Worm (Caenorhabditis elegans) whole organism, L3 larva: Measurements from ENCODE around the gene srj-54.

Experiments used
- R02D3.7 ChIP-seq: fragments of 150-350 bp; optimal IDR thresholded peaks from 2 replicates; lab custom pipeline; 2014; ENCODE audit warnings: missing biosample characterization, missing genetic modification characterization
- aly-2 ChIP-seq: fragments of 150-350 bp; optimal IDR thresholded peaks from 2 replicates; lab custom pipeline; 2014; ENCODE audit warnings: missing biosample characterization, missing genetic modification characterization
- ama-1 ChIP-seq: fragments of 150-350 bp; optimal IDR thresholded peaks from 2 replicates; lab custom pipeline; 2018
- ceh-16 ChIP-seq: sonication (generic microtip); optimal IDR thresholded peaks from 2 replicates; lab custom pipeline; 2017; ENCODE audit warnings: missing biosample characterization, missing genetic modification characterization
- ceh-28 ChIP-seq: fragments of 150-350 bp; optimal IDR thresholded peaks from 2 replicates; lab custom pipeline; 2014; ENCODE audit warnings: missing biosample characterization, missing genetic modification reagents, missing genetic modification characterization
- ceh-82 ChIP-seq: fragments of 150-350 bp; optimal IDR thresholded peaks from 2 replicates; lab custom pipeline; 2014; ENCODE audit warnings: missing biosample characterization, missing genetic modification characterization
- ceh-9 ChIP-seq: sonication (generic microtip); optimal IDR thresholded peaks from 2 replicates; lab custom pipeline; 2018; ENCODE audit warnings: missing biosample characterization, missing genetic modification characterization
- daf-12 ChIP-seq: fragments of 150-350 bp; optimal IDR thresholded peaks from 2 replicates; lab custom pipeline; 2014; ENCODE audit warnings: missing biosample characterization, missing genetic modification reagents, missing genetic modification characterization
- egl-27 ChIP-seq: sonication (generic microtip); optimal IDR thresholded peaks from 4 replicates; lab custom pipeline; 2017; ENCODE audit warnings: missing biosample characterization, missing genetic modification reagents, missing genetic modification characterization
- egl-5 ChIP-seq: fragments of 150-350 bp; optimal IDR thresholded peaks from 2 replicates; lab custom pipeline; 2017; ENCODE audit warnings: missing biosample characterization, missing genetic modification reagents, missing genetic modification characterization, inconsistent platforms
- eor-1 ChIP-seq, 2 experiments: fragments of 150-350 bp; optimal IDR thresholded peaks; 2 replicates each; lab custom pipeline; 2014 to 2018; ENCODE audit warnings: missing biosample characterization in 2 of 2, missing genetic modification characterization in 2 of 2
- fkh-10 ChIP-seq: sonication (generic microtip); optimal IDR thresholded peaks from 2 replicates; lab custom pipeline; 2017; ENCODE audit warnings: missing biosample characterization, missing genetic modification reagents, missing genetic modification characterization
- fkh-2 ChIP-seq: fragments of 150-350 bp; optimal IDR thresholded peaks from 2 replicates; lab custom pipeline; 2014; ENCODE audit warnings: missing biosample characterization, missing genetic modification reagents, missing genetic modification characterization
- fos-1 ChIP-seq: fragments of 150-350 bp; optimal IDR thresholded peaks from 2 replicates; lab custom pipeline; 2014; ENCODE audit warnings: missing biosample characterization, missing genetic modification characterization
- jun-1 ChIP-seq: fragments of 150-350 bp; optimal IDR thresholded peaks from 2 replicates; lab custom pipeline; 2014; ENCODE audit warnings: missing biosample characterization, missing genetic modification reagents, missing genetic modification characterization
- lin-15B ChIP-seq: fragments of 150-350 bp; optimal IDR thresholded peaks from 2 replicates; lab custom pipeline; 2014; ENCODE audit warnings: missing biosample characterization, missing genetic modification characterization
- lin-39 ChIP-seq: fragments of 150-350 bp; optimal IDR thresholded peaks from 2 replicates; lab custom pipeline; 2018; ENCODE audit warnings: missing biosample characterization, missing genetic modification reagents, missing genetic modification characterization
- mdl-1 ChIP-seq: fragments of 150-350 bp; optimal IDR thresholded peaks from 2 replicates; lab custom pipeline; 2014; ENCODE audit warnings: missing biosample characterization, missing genetic modification characterization
- mml-1 ChIP-seq: fragments of 150-350 bp; sonication (generic microtip); optimal IDR thresholded peaks from 3 replicates; lab custom pipeline; 2014; ENCODE audit warnings: missing biosample characterization, missing genetic modification characterization
- nfya-1 ChIP-seq: sonication (generic microtip); optimal IDR thresholded peaks from 2 replicates; lab custom pipeline; 2017; ENCODE audit warnings: missing genetic modification characterization, mild to moderate bottlenecking, missing compliant biosample characterization, antibody characterized with exemption, moderate library complexity; ENCODE audit not compliant: insufficient read depth
- nhr-11 ChIP-seq: fragments of 150-350 bp; optimal IDR thresholded peaks from 2 replicates; lab custom pipeline; 2014; ENCODE audit warnings: missing biosample characterization, missing genetic modification characterization
- nhr-12 ChIP-seq: fragments of 150-350 bp; optimal IDR thresholded peaks from 2 replicates; lab custom pipeline; 2014; ENCODE audit warnings: missing biosample characterization, missing genetic modification characterization
- nhr-23 ChIP-seq: fragments of 150-350 bp; optimal IDR thresholded peaks from 2 replicates; lab custom pipeline; 2014; ENCODE audit warnings: missing biosample characterization, missing genetic modification reagents, missing genetic modification characterization
- nhr-237 ChIP-seq: fragments of 150-350 bp; optimal IDR thresholded peaks from 2 replicates; lab custom pipeline; 2014; ENCODE audit warnings: missing biosample characterization, missing genetic modification characterization
- nhr-43 ChIP-seq: sonication (generic microtip); optimal IDR thresholded peaks from 2 replicates; lab custom pipeline; 2016; ENCODE audit warnings: mild to moderate bottlenecking, missing genetic modification characterization, missing compliant biosample characterization; ENCODE audit not compliant: poor library complexity, severe bottlenecking
- nhr-76 ChIP-seq: fragments of 150-350 bp; sonication (generic microtip); optimal IDR thresholded peaks from 5 replicates; lab custom pipeline; 2014; ENCODE audit warnings: missing biosample characterization, missing genetic modification characterization
- nhr-77 ChIP-seq: fragments of 150-350 bp; optimal IDR thresholded peaks from 2 replicates; lab custom pipeline; 2014; ENCODE audit warnings: missing biosample characterization, missing genetic modification characterization
- pha-4 ChIP-seq: fragments of 150-350 bp; optimal IDR thresholded peaks from 2 replicates; lab custom pipeline; 2014; ENCODE audit warnings: missing biosample characterization, missing genetic modification reagents, missing genetic modification characterization
- pqm-1 ChIP-seq: fragments of 150-350 bp; optimal IDR thresholded peaks from 2 replicates; lab custom pipeline; 2017; ENCODE audit warnings: missing biosample characterization, missing genetic modification characterization, inconsistent platforms
- snpc-4 ChIP-seq: fragments of 150-350 bp; optimal IDR thresholded peaks from 2 replicates; lab custom pipeline; 2014; ENCODE audit warnings: missing biosample characterization, missing genetic modification characterization
- tbx-2 ChIP-seq: sonication (generic microtip); optimal IDR thresholded peaks from 2 replicates; lab custom pipeline; 2016; ENCODE audit warnings: mild to moderate bottlenecking, missing genetic modification characterization, missing compliant biosample characterization
- unc-39 ChIP-seq: sonication (generic microtip); optimal IDR thresholded peaks from 4 replicates; lab custom pipeline; 2017; ENCODE audit warnings: missing biosample characterization, missing genetic modification characterization

Gene srj-54

ce11 chrV:2872947-2873346 is 13.3 kb upstream of the srj-54 start:
- TF ChIP-seq mdl-1 (tag; lab: Kevin White, UChicago) (no peak), nhr-12 (tag; lab: Kevin White, UChicago) (no peak), tbx-2 (no peak), lin-39 (tag; lab: Kevin White, UChicago) (no peak), pqm-1 (no peak), jun-1 (tag; lab: Kevin White, UChicago) (no peak), fkh-2 (no peak), nfya-1 (tag; lab: Kevin White, UChicago) (no peak), eor-1 (tag; optimal IDR thresholded peaks at IDR 0.05; lab: Kevin White, UChicago) (no peak), nhr-23 (tag; lab: Kevin White, UChicago) (no peak), fos-1 (no peak), lin-15B (tag; lab: Kevin White, UChicago) (no peak), ama-1 (lab: Kevin White, UChicago) (no peak), nhr-77 (tag; lab: Kevin White, UChicago) (no peak), R02D3.7 (tag; lab: Kevin White, UChicago) (no peak), ceh-9 (tag; lab: Kevin White, UChicago) (no peak), egl-27 (no peak), nhr-76 (no peak)

ce11 chrV:2871754-2872504 is 12.3 kb upstream of the srj-54 start:
- TF ChIP-seq snpc-4 (tag; lab: Kevin White, UChicago) (no peak), fkh-10 (GFP tag; lab: Kevin White, UChicago) (no peak), eor-1 (tag; optimal IDR thresholded peaks at IDR 0.05; lab: Kevin White, UChicago) (no peak), ceh-82 (no peak), ceh-9 (tag; lab: Kevin White, UChicago) (no peak), egl-27 (no peak), ceh-28 (no peak), mml-1 (tag; lab: Kevin White, UChicago) (no peak), lin-15B (tag; lab: Kevin White, UChicago) (no peak), egl-5 (tag; lab: Kevin White, UChicago) (no peak), nhr-11 (tag; lab: Kevin White, UChicago) (no peak), ceh-16 (tag; lab: Kevin White, UChicago) (no peak), jun-1 (tag; lab: Kevin White, UChicago) (no peak), fkh-2 (no peak), pha-4 (tag; lab: Kevin White, UChicago) (no peak), unc-39 (tag; lab: Kevin White, UChicago) (no peak), nhr-43 (no peak)

- TF ChIP-seq ceh-9 (tag; lab: Kevin White, UChicago) = no peak
- no peak for TF ChIP-seq ceh-82
- no peak for TF ChIP-seq mdl-1 (tag; lab: Kevin White, UChicago)
- TF ChIP-seq nhr-12 (tag; lab: Kevin White, UChicago) = no peak
- no peak for TF ChIP-seq unc-39 (tag; lab: Kevin White, UChicago)
- TF ChIP-seq ceh-16 (tag; lab: Kevin White, UChicago) = no peak
- no peak for TF ChIP-seq daf-12
- TF ChIP-seq nhr-11 (tag; lab: Kevin White, UChicago) = no peak
- no peak for TF ChIP-seq eor-1 (tag; optimal IDR thresholded peaks at IDR 0.05; lab: Kevin White, UChicago)
- no peak for TF ChIP-seq mml-1 (tag; lab: Kevin White, UChicago)
- no peak for TF ChIP-seq egl-5 (tag; lab: Kevin White, UChicago)
- TF ChIP-seq tbx-2 = no peak
- TF ChIP-seq, all 47 proteins: peak for 0
Measured at ce11 chrV:2870127-2870526, 10.5 kb upstream of the srj-54 start, which contains the start of gene srh-243. Gene srh-243, plus strand, starts transcription at chrV:2870427.

ce11 chrV:2869503-2869902 is 9.9 kb upstream of the srj-54 start, which contains the start of gene srh-241:
Gene srh-241, minus strand, starts transcription at chrV:2869603.
- TF ChIP-seq pha-4 (tag; lab: Kevin White, UChicago) (no peak), daf-12 (no peak), nhr-77 (tag; lab: Kevin White, UChicago) (no peak), fkh-2 (no peak), aly-2 (tag; lab: Kevin White, UChicago) (no peak), nhr-237 (tag; lab: Kevin White, UChicago) (no peak), snpc-4 (tag; lab: Kevin White, UChicago) (no peak), ceh-16 (tag; lab: Kevin White, UChicago) (no peak)

- TF ChIP-seq egl-5 (tag; lab: Kevin White, UChicago) = no peak
- no peak for TF ChIP-seq daf-12
- no peak for TF ChIP-seq fos-1
- TF ChIP-seq mml-1 (tag; lab: Kevin White, UChicago) = no peak
- no peak for TF ChIP-seq nhr-43
Measured at ce11 chrV:2864899-2865298, 5.3 kb upstream of the srj-54 start, which contains the start of gene srh-240. Gene srh-240, plus strand, starts transcription at chrV:2865199.
